Worm (Caenorhabditis elegans) whole organism, mixed stage, embryonic: ENCODE data around the gene vab-19.

Source experiments
- cnd-1 ChIP-seq: fragments of 200-800 bp; sonication (Bioruptor generic); optimal IDR thresholded peaks from 2 replicates; lab custom pipeline; 2018; ENCODE audit warnings: mild to moderate bottlenecking, missing genetic modification characterization, missing compliant biosample characterization
- elt-3 ChIP-seq: fragments of 150-350 bp; optimal IDR thresholded peaks from 2 replicates; lab custom pipeline; 2014; ENCODE audit warnings: missing biosample characterization, missing genetic modification characterization
- nhr-237 ChIP-seq: fragments of 150-350 bp; optimal IDR thresholded peaks from 2 replicates; lab custom pipeline; 2014; ENCODE audit warnings: missing biosample characterization, missing genetic modification characterization
- snpc-4 ChIP-seq: fragments of 150-350 bp; optimal IDR thresholded peaks from 2 replicates; lab custom pipeline; 2014; ENCODE audit warnings: missing biosample characterization, missing genetic modification characterization
- unc-62 ChIP-seq: fragments of 150-350 bp; optimal IDR thresholded peaks from 2 replicates; lab custom pipeline; 2014; ENCODE audit warnings: missing biosample characterization, missing genetic modification reagents, missing genetic modification characterization

ce11 chrII:2420685-2421084 lies 22.4 kb upstream of the vab-19 start:
- TF ChIP-seq unc-62 (GFP tag; lab: Kevin White, UChicago) (no peak), elt-3 (no peak), cnd-1 (tag; lab: Kevin White, UChicago) (no peak), snpc-4 (tag; lab: Kevin White, UChicago) (no peak), nhr-237 (tag; lab: Kevin White, UChicago) (no peak)
